Worm (Caenorhabditis elegans) whole organism, L2 larva: ENCODE results near the gene fard-1.

ENCODE experiments used
- C34F6.9 ChIP-seq: fragments of 150-350 bp; optimal IDR thresholded peaks from 2 replicates; lab custom pipeline; 2014; ENCODE audit warnings: missing biosample characterization, missing genetic modification characterization
- R02D3.7 ChIP-seq: fragments of 150-350 bp; optimal IDR thresholded peaks from 2 replicates; lab custom pipeline; 2014; ENCODE audit warnings: missing biosample characterization, missing genetic modification characterization
- Y55F3AM.14 ChIP-seq: fragments of 200-800 bp; sonication (Bioruptor generic); optimal IDR thresholded peaks from 2 replicates; lab custom pipeline; 2018; ENCODE audit warnings: mild to moderate bottlenecking, missing genetic modification characterization, missing compliant biosample characterization
- ZK546.5 ChIP-seq: sonication (generic microtip); optimal IDR thresholded peaks from 2 replicates; lab custom pipeline; 2017; ENCODE audit warnings: missing biosample characterization, missing genetic modification characterization
- aly-2 ChIP-seq: fragments of 150-350 bp; optimal IDR thresholded peaks from 2 replicates; lab custom pipeline; 2014; ENCODE audit warnings: missing biosample characterization, missing genetic modification characterization
- ama-1 ChIP-seq: fragments of 150-350 bp; optimal IDR thresholded peaks from 2 replicates; lab custom pipeline; 2018; ENCODE audit warnings: inconsistent platforms
- blmp-1 ChIP-seq: sonication (generic microtip); optimal IDR thresholded peaks from 2 replicates; lab custom pipeline; 2017; ENCODE audit warnings: missing genetic modification characterization, mild to moderate bottlenecking, missing compliant biosample characterization, antibody characterized with exemption, moderate library complexity; ENCODE audit not compliant: insufficient read depth
- ceh-16 ChIP-seq: fragments of 150-350 bp; optimal IDR thresholded peaks from 2 replicates; lab custom pipeline; 2014; ENCODE audit warnings: missing biosample characterization, missing genetic modification characterization
- ceh-82 ChIP-seq: fragments of 150-350 bp; optimal IDR thresholded peaks from 2 replicates; lab custom pipeline; 2014; ENCODE audit warnings: missing biosample characterization, missing genetic modification characterization
- crh-2 ChIP-seq: sonication (generic microtip); optimal IDR thresholded peaks from 2 replicates; lab custom pipeline; 2017; ENCODE audit warnings: missing biosample characterization, missing genetic modification characterization
- dmd-4 ChIP-seq: sonication (generic microtip); optimal IDR thresholded peaks from 2 replicates; lab custom pipeline; 2017; ENCODE audit warnings: missing biosample characterization, missing genetic modification characterization
- egl-27 ChIP-seq: sonication (generic microtip); optimal IDR thresholded peaks from 3 replicates; lab custom pipeline; 2017; ENCODE audit warnings: missing biosample characterization, missing genetic modification reagents, missing genetic modification characterization
- elt-3 ChIP-seq: sonication (generic microtip); optimal IDR thresholded peaks from 2 replicates; lab custom pipeline; 2017; ENCODE audit warnings: missing biosample characterization, missing genetic modification characterization
- fos-1 ChIP-seq: fragments of 150-350 bp; optimal IDR thresholded peaks from 2 replicates; lab custom pipeline; 2014; ENCODE audit warnings: missing biosample characterization, missing genetic modification characterization
- gmeb-1 ChIP-seq: fragments of 150-350 bp; optimal IDR thresholded peaks from 2 replicates; lab custom pipeline; 2014; ENCODE audit warnings: missing biosample characterization, missing genetic modification characterization
- lin-13 ChIP-seq: fragments of 150-350 bp; optimal IDR thresholded peaks from 2 replicates; lab custom pipeline; 2014; ENCODE audit warnings: missing biosample characterization, missing genetic modification reagents, missing genetic modification characterization
- lin-39 ChIP-seq: fragments of 150-350 bp; optimal IDR thresholded peaks from 2 replicates; lab custom pipeline; 2014; ENCODE audit warnings: missing biosample characterization, missing genetic modification reagents, missing genetic modification characterization
- lsy-2 ChIP-seq, 2 experiments: fragments of 150-350 bp in 1 of 2; sonication (generic microtip) in 1 of 2; optimal IDR thresholded peaks; 2 replicates each; lab custom pipeline; 2014 to 2017; ENCODE audit warnings: missing biosample characterization in 2 of 2, missing genetic modification characterization in 2 of 2
- mab-5 ChIP-seq: fragments of 150-350 bp; optimal IDR thresholded peaks from 2 replicates; lab custom pipeline; 2014; ENCODE audit warnings: missing biosample characterization, missing genetic modification characterization
- mbf-1 ChIP-seq: sonication (generic microtip); optimal IDR thresholded peaks from 2 replicates; lab custom pipeline; 2017; ENCODE audit warnings: missing biosample characterization, missing genetic modification characterization
- mdl-1 ChIP-seq, 2 experiments: fragments of 150-350 bp in 1 of 2; sonication (generic microtip) in 1 of 2; optimal IDR thresholded peaks; 2 replicates each; lab custom pipeline; 2017; ENCODE audit warnings: missing biosample characterization in 2 of 2, missing genetic modification characterization in 2 of 2
- nhr-10 ChIP-seq: sonication (generic microtip); optimal IDR thresholded peaks from 2 replicates; lab custom pipeline; 2017; ENCODE audit warnings: missing biosample characterization, missing genetic modification characterization
- nhr-11 ChIP-seq: fragments of 150-350 bp; optimal IDR thresholded peaks from 2 replicates; lab custom pipeline; 2014; ENCODE audit warnings: missing biosample characterization, missing genetic modification characterization
- nhr-12 ChIP-seq: fragments of 150-350 bp; optimal IDR thresholded peaks from 2 replicates; lab custom pipeline; 2014; ENCODE audit warnings: missing biosample characterization, missing genetic modification characterization
- nhr-129 ChIP-seq: fragments of 150-350 bp; optimal IDR thresholded peaks from 2 replicates; lab custom pipeline; 2014; ENCODE audit warnings: missing biosample characterization, missing genetic modification characterization
- nhr-23 ChIP-seq: fragments of 150-350 bp; optimal IDR thresholded peaks from 2 replicates; lab custom pipeline; 2014; ENCODE audit warnings: missing biosample characterization, missing genetic modification reagents, missing genetic modification characterization
- nhr-237 ChIP-seq: fragments of 150-350 bp; optimal IDR thresholded peaks from 2 replicates; lab custom pipeline; 2014; ENCODE audit warnings: missing biosample characterization, missing genetic modification characterization
- nhr-25 ChIP-seq: fragments of 150-350 bp; sonication (generic microtip); optimal IDR thresholded peaks from 3 replicates; lab custom pipeline; 2014; ENCODE audit warnings: missing biosample characterization, missing genetic modification characterization
- sem-4 ChIP-seq: fragments of 150-350 bp; optimal IDR thresholded peaks from 2 replicates; lab custom pipeline; 2014; ENCODE audit warnings: missing biosample characterization, missing genetic modification reagents, missing genetic modification characterization
- sma-3 ChIP-seq: sonication (generic microtip); optimal IDR thresholded peaks from 2 replicates; lab custom pipeline; 2016; ENCODE audit warnings: missing genetic modification reagents, missing genetic modification characterization, missing compliant biosample characterization
- unc-55 ChIP-seq: fragments of 150-350 bp; sonication (generic microtip); optimal IDR thresholded peaks from 3 replicates; lab custom pipeline; 2014; ENCODE audit warnings: missing biosample characterization, missing genetic modification reagents, missing genetic modification characterization
- unc-62 ChIP-seq: fragments of 150-350 bp; optimal IDR thresholded peaks from 2 replicates; lab custom pipeline; 2014; ENCODE audit warnings: missing biosample characterization, missing genetic modification reagents, missing genetic modification characterization
- ztf-1 ChIP-seq: fragments of 200-800 bp; sonication (Bioruptor generic); conservative IDR thresholded peaks from 2 replicates; pipeline ENCODE4 v1.3.6; 2022; ENCODE audit warnings: missing genetic modification characterization, missing compliant biosample characterization
- ztf-4 ChIP-seq: fragments of 150-350 bp; optimal IDR thresholded peaks from 2 replicates; lab custom pipeline; 2014; ENCODE audit warnings: missing biosample characterization, missing genetic modification characterization

The fard-1 gene

ce11 chrX:2920456-2920855 lies 12.7 kb upstream of the fard-1 start:
- TF ChIP-seq nhr-25 (tag; lab: Kevin White, UChicago) (no peak), lin-13 (GFP tag; lab: Kevin White, UChicago) (no peak), Y55F3AM.14 (GFP tag; lab: Kevin White, UChicago) (no peak), mbf-1 (tag; lab: Kevin White, UChicago) (no peak), crh-2 (no peak), sma-3 (GFP tag; lab: Kevin White, UChicago) (no peak), egl-27 (tag; lab: Kevin White, UChicago) (no peak), C34F6.9 (no peak), aly-2 (tag; lab: Kevin White, UChicago) (no peak), ZK546.5 (tag; lab: Kevin White, UChicago) (no peak)

ce11 chrX:2921737-2922136 lies 11.4 kb upstream of the fard-1 start:
- no peak for TF ChIP-seq mab-5 (tag; lab: Kevin White, UChicago)
- TF ChIP-seq ztf-4 (tag; lab: Kevin White, UChicago), result no peak
- no peak for TF ChIP-seq blmp-1
- no peak for TF ChIP-seq elt-3 (tag; lab: Kevin White, UChicago)

ce11 chrX:2922602-2923203 lies 10.5 kb upstream of the fard-1 start:
- no peak for TF ChIP-seq R02D3.7
- TF ChIP-seq ceh-82 (tag; lab: Kevin White, UChicago), result no peak
- no peak for TF ChIP-seq nhr-12 (tag; lab: Kevin White, UChicago)
- TF ChIP-seq unc-62 (GFP tag; lab: Kevin White, UChicago), result no peak

ce11 chrX:2923888-2924287 lies 9.3 kb upstream of the fard-1 start, which contains the start of gene hst-3.2:
hst-3.2 (minus strand) TSS chrX:2923988.
- TF ChIP-seq ceh-82 (tag; lab: Kevin White, UChicago) (no peak), ceh-16 (tag; lab: Kevin White, UChicago) (no peak), nhr-25 (tag; lab: Kevin White, UChicago) (no peak), mdl-1 (tag; optimal IDR thresholded peaks at IDR 0.05; lab: Kevin White, UChicago) (no peak), ztf-1 (no peak), lsy-2 (tag; optimal IDR thresholded peaks at IDR 0.05; lab: Kevin White, UChicago) (no peak), nhr-11 (tag; lab: Kevin White, UChicago) (no peak), nhr-129 (no peak), unc-55 (GFP tag; lab: Kevin White, UChicago) (no peak), nhr-23 (tag; lab: Kevin White, UChicago) (no peak), C34F6.9 (no peak), dmd-4 (tag; lab: Kevin White, UChicago) (no peak), gmeb-1 (tag; lab: Kevin White, UChicago) (no peak), nhr-237 (tag; lab: Kevin White, UChicago) (no peak), lin-13 (GFP tag; lab: Kevin White, UChicago) (no peak)
- TF ChIP-seq, all 48 proteins: peak for 0

ce11 chrX:2924438-2924837 lies 8.7 kb upstream of the fard-1 start:
- no peak for TF ChIP-seq mdl-1 (tag; optimal IDR thresholded peaks at IDR 0.05; lab: Kevin White, UChicago)
- TF ChIP-seq nhr-10 (tag; lab: Kevin White, UChicago), result no peak
- TF ChIP-seq elt-3 (tag; lab: Kevin White, UChicago), result no peak
- TF ChIP-seq ztf-4 (tag; lab: Kevin White, UChicago), result no peak
- no peak for TF ChIP-seq ZK546.5 (tag; lab: Kevin White, UChicago)
- TF ChIP-seq dmd-4 (tag; lab: Kevin White, UChicago), result no peak
- no peak for TF ChIP-seq nhr-11 (tag; lab: Kevin White, UChicago)
- TF ChIP-seq fos-1 (tag; lab: Kevin White, UChicago), result no peak
- no peak for TF ChIP-seq egl-27 (tag; lab: Kevin White, UChicago)
- TF ChIP-seq nhr-129, result no peak
- no peak for TF ChIP-seq sem-4 (tag; lab: Kevin White, UChicago)
- TF ChIP-seq ama-1 (lab: Kevin White, UChicago), result no peak
- TF ChIP-seq lin-39, result no peak
- TF ChIP-seq ceh-16 (tag; lab: Kevin White, UChicago), result no peak
